Worm (Caenorhabditis elegans) whole organism, L1 larva: Measurements from ENCODE around the gene srh-301.
"Not testable (repeated sequence)": the region's sequence is repeated elsewhere in the genome, so short reads cannot be mapped to it uniquely, and the experiment has no call there.

Experiments used
- alr-1 ChIP-seq: fragments of 200-800 bp; sonication (Bioruptor generic); optimal IDR thresholded peaks from 2 replicates; lab custom pipeline; 2018; ENCODE audit warnings: borderline replicate concordance, mild to moderate bottlenecking, missing genetic modification characterization, missing compliant biosample characterization
- aly-2 ChIP-seq: fragments of 150-350 bp; optimal IDR thresholded peaks from 2 replicates; lab custom pipeline; 2014; ENCODE audit warnings: missing biosample characterization, missing genetic modification characterization
- ceh-63 ChIP-seq: fragments of 200-800 bp; sonication (Bioruptor generic); optimal IDR thresholded peaks from 2 replicates; lab custom pipeline; 2018; ENCODE audit warnings: mild to moderate bottlenecking, missing genetic modification characterization, missing compliant biosample characterization
- ets-5 ChIP-seq: fragments of 200-800 bp; sonication (Bioruptor generic); IDR thresholded peaks from 2 replicates; pipeline ENCODE4 v1.3.6; 2022; ENCODE audit warnings: missing genetic modification characterization, missing compliant biosample characterization
- fos-1 ChIP-seq: fragments of 150-350 bp; optimal IDR thresholded peaks from 2 replicates; lab custom pipeline; 2014; ENCODE audit warnings: missing biosample characterization, missing genetic modification characterization
- grh-1 ChIP-seq: fragments of 200-800 bp; sonication (Bioruptor generic); IDR thresholded peaks from 2 replicates; pipeline ENCODE4 v1.3.6; 2022; ENCODE audit warnings: missing genetic modification reagents, missing genetic modification characterization, missing compliant biosample characterization
- hlh-4 ChIP-seq: sonication (generic microtip); optimal IDR thresholded peaks from 2 replicates; lab custom pipeline; 2016; ENCODE audit warnings: mild to moderate bottlenecking, missing genetic modification characterization, missing compliant biosample characterization
- irx-1 ChIP-seq: sonication (generic microtip); optimal IDR thresholded peaks from 2 replicates; lab custom pipeline; 2016; ENCODE audit warnings: missing genetic modification characterization, missing compliant biosample characterization
- nhr-11 ChIP-seq: fragments of 150-350 bp; optimal IDR thresholded peaks from 2 replicates; lab custom pipeline; 2014; ENCODE audit warnings: missing biosample characterization, missing genetic modification characterization
- nhr-12 ChIP-seq: sonication (generic microtip); optimal IDR thresholded peaks from 2 replicates; lab custom pipeline; 2017; ENCODE audit warnings: missing biosample characterization, missing genetic modification characterization
- rnt-1 ChIP-seq: sonication (generic microtip); optimal IDR thresholded peaks from 2 replicates; lab custom pipeline; 2016; ENCODE audit warnings: mild to moderate bottlenecking, missing genetic modification characterization, moderate library complexity, missing compliant biosample characterization
- unc-62 ChIP-seq: fragments of 150-350 bp; optimal IDR thresholded peaks from 2 replicates; lab custom pipeline; 2014; ENCODE audit warnings: missing biosample characterization, missing genetic modification reagents, missing genetic modification characterization
- ztf-4 ChIP-seq: fragments of 150-350 bp; optimal IDR thresholded peaks from 2 replicates; lab custom pipeline; 2014; ENCODE audit warnings: missing biosample characterization, missing genetic modification characterization

DNA sequence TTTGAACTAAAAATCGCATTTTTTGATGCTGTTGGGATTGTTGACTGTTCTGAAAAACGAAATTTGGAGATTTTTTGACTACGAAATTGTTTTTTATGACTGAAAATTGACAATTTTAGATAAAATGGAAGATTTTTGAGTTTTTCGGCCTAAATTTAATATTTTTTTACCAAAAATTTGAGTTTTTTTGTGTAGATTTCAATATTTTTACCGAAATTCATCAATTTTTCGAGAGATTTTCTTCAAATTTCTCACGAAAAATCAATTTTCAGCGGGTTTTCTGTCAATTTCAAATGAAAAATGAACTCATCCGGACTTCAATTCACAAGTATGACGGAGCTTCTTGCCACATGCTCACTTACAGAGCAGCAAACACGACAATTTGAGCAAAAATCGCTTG, 40.6 kb downstream of the srh-301 start, which contains the start of gene Y59A8A.8:
- TF ChIP-seq unc-62 (GFP tag; lab: Kevin White, UChicago); ets-5 (GFP tag; lab: Robert Waterston, UW); nhr-11; ceh-63; nhr-12; grh-1; rnt-1 (tag; lab: Kevin White, UChicago); hlh-4 (tag; lab: Kevin White, UChicago); ztf-4; irx-1 (tag; lab: Kevin White, UChicago); alr-1 (tag; lab: Kevin White, UChicago); fos-1 (tag; lab: Kevin White, UChicago); aly-2 (tag; lab: Kevin White, UChicago): not testable (repeated sequence)
